Fruit fly (Drosophila melanogaster) whole organism, embryonic: ENCODE data around the gene CG14961.

Source experiments
- Adf1 ChIP-seq: fragments of 200-800 bp; sonication (Bioruptor generic); IDR thresholded peaks from 2 replicates; pipeline ENCODE4 v1.3.6; 2022; ENCODE audit warnings: missing biosample characterization, missing genetic modification characterization
- Antp ChIP-seq: fragments of 200-800 bp; sonication (Bioruptor generic); optimal IDR thresholded peaks from 3 replicates; lab custom pipeline; 2016; ENCODE audit warnings: missing biosample characterization, missing genetic modification characterization
- Atf6 ChIP-seq: fragments of 200-800 bp; sonication (Bioruptor generic); IDR thresholded peaks from 2 replicates; pipeline ENCODE4 v1.3.6; 2022; ENCODE audit warnings: missing biosample characterization, missing genetic modification characterization
- B-H1 ChIP-seq: fragments of 200-800 bp; sonication (Bioruptor generic); IDR thresholded peaks from 3 replicates; pipeline ENCODE4 v1.3.6; 2022; ENCODE audit warnings: missing biosample characterization, missing genetic modification characterization
- Bgb ChIP-seq: fragments of 200-800 bp; sonication (Bioruptor generic); IDR thresholded peaks from 2 replicates; pipeline ENCODE4 v1.3.6; 2022; ENCODE audit warnings: missing biosample characterization, missing genetic modification characterization; ENCODE audit not compliant: partially characterized antibody
- CG12219 ChIP-seq: fragments of 200-800 bp; sonication (Bioruptor generic); optimal IDR thresholded peaks from 3 replicates; lab custom pipeline; 2018; ENCODE audit warnings: missing biosample characterization, mild to moderate bottlenecking, missing genetic modification characterization
- CG14965 ChIP-seq: fragments of 200-800 bp; sonication (Bioruptor generic); optimal IDR thresholded peaks from 2 replicates; lab custom pipeline; 2016; ENCODE audit warnings: missing biosample characterization, missing genetic modification characterization, borderline replicate concordance
- CG15011 ChIP-seq: fragments of 200-800 bp; sonication (Bioruptor generic); optimal IDR thresholded peaks from 3 replicates; lab custom pipeline; 2018; ENCODE audit warnings: missing biosample characterization, mild to moderate bottlenecking, missing genetic modification characterization
- CG15073 ChIP-seq: fragments of 200-800 bp; sonication (Bioruptor generic); optimal IDR thresholded peaks from 2 replicates; lab custom pipeline; 2016; ENCODE audit warnings: missing biosample characterization, missing genetic modification characterization
- CG1603 ChIP-seq: fragments of 200-800 bp; sonication (Bioruptor generic); optimal IDR thresholded peaks from 2 replicates; lab custom pipeline; 2019; ENCODE audit warnings: missing biosample characterization, mild to moderate bottlenecking, missing genetic modification characterization, moderate library complexity
- CG1647 ChIP-seq: fragments of 200-800 bp; sonication (Bioruptor generic); optimal IDR thresholded peaks from 3 replicates; lab custom pipeline; 2016; ENCODE audit warnings: missing biosample characterization, missing genetic modification characterization
- CG17912 ChIP-seq: fragments of 200-800 bp; sonication (Bioruptor generic); optimal IDR thresholded peaks from 2 replicates; lab custom pipeline; 2018; ENCODE audit warnings: missing biosample characterization, mild to moderate bottlenecking, missing genetic modification characterization
- CG2712 ChIP-seq: fragments of 200-800 bp; optimal IDR thresholded peaks from 3 replicates; lab custom pipeline; 2019; ENCODE audit warnings: missing biosample characterization, mild to moderate bottlenecking, missing genetic modification characterization, moderate library complexity
- CG33213 ChIP-seq: fragments of 200-800 bp; sonication (Bioruptor generic); optimal IDR thresholded peaks from 3 replicates; lab custom pipeline; 2016; ENCODE audit warnings: missing biosample characterization, missing genetic modification characterization
- CG3407 ChIP-seq: fragments of 200-800 bp; sonication (Bioruptor generic); optimal IDR thresholded peaks from 2 replicates; lab custom pipeline; 2018; ENCODE audit warnings: missing biosample characterization, mild to moderate bottlenecking, missing genetic modification characterization
- CG34224 ChIP-seq: fragments of 200-800 bp; sonication (Bioruptor generic); IDR thresholded peaks from 3 replicates; pipeline ENCODE4 v1.3.6; 2022; ENCODE audit warnings: missing biosample characterization, missing genetic modification characterization; ENCODE audit not compliant: partially characterized antibody
- CG4854 ChIP-seq: fragments of 200-800 bp; sonication (Bioruptor generic); optimal IDR thresholded peaks from 2 replicates; lab custom pipeline; 2016; ENCODE audit warnings: missing biosample characterization, missing genetic modification characterization, inconsistent platforms
- CG6254 ChIP-seq: fragments of 200-800 bp; sonication (Bioruptor generic); optimal IDR thresholded peaks from 3 replicates; lab custom pipeline; 2017; ENCODE audit warnings: mild to moderate bottlenecking, missing biosample characterization, missing genetic modification reagents, missing genetic modification characterization
- CG7745 ChIP-seq: fragments of 200-800 bp; sonication (Bioruptor generic); optimal IDR thresholded peaks from 2 replicates; lab custom pipeline; 2018; ENCODE audit warnings: missing biosample characterization, mild to moderate bottlenecking, missing genetic modification characterization, moderate library complexity
- CG8765 ChIP-seq: fragments of 200-800 bp; sonication (Bioruptor generic); IDR thresholded peaks from 2 replicates; pipeline ENCODE4 v1.3.6; 2022; ENCODE audit warnings: missing biosample characterization, missing genetic modification characterization
- CG8944 ChIP-seq: fragments of 200-800 bp; sonication (Bioruptor generic); optimal IDR thresholded peaks from 3 replicates; lab custom pipeline; 2016; ENCODE audit warnings: missing biosample characterization, missing genetic modification characterization
- Dbx ChIP-seq: fragments of 200-800 bp; sonication (Bioruptor generic); IDR thresholded peaks from 3 replicates; pipeline ENCODE4 v1.3.6; 2022; ENCODE audit warnings: missing biosample characterization, missing genetic modification characterization
- Dip3 ChIP-seq: fragments of 200-800 bp; sonication (Bioruptor generic); optimal IDR thresholded peaks from 3 replicates; lab custom pipeline; 2016; ENCODE audit warnings: missing biosample characterization, missing genetic modification characterization
- Doc3 ChIP-seq: fragments of 200-800 bp; sonication (Bioruptor generic); IDR thresholded peaks from 3 replicates; pipeline ENCODE4 v1.3.6; 2022; ENCODE audit warnings: missing biosample characterization, missing genetic modification characterization; ENCODE audit not compliant: partially characterized antibody
- Eip74EF ChIP-seq, 2 experiments: fragments of 200-800 bp in 1 of 2; fragments of >200 bp in 1 of 2; sonication (Bioruptor generic) in 1 of 2; optimal IDR thresholded peaks; 2 replicates each; lab custom pipeline; 2017 to 2019; ENCODE audit warnings: missing biosample characterization in 2 of 2, missing genetic modification characterization in 2 of 2, mild to moderate bottlenecking in 1 of 2, moderate library complexity in 1 of 2
- Gug ChIP-seq: fragments of 200-800 bp; sonication (Bioruptor generic); IDR thresholded peaks from 4 replicates; pipeline ENCODE4 v1.3.6; 2022; ENCODE audit warnings: missing biosample characterization, missing genetic modification characterization
- Hr39 ChIP-seq: fragments of >200 bp; optimal IDR thresholded peaks from 2 replicates; lab custom pipeline; 2017
- NC2β ChIP-seq: fragments of 200-800 bp; sonication (Bioruptor generic); optimal IDR thresholded peaks from 2 replicates; lab custom pipeline; 2016; ENCODE audit warnings: missing biosample characterization, missing genetic modification characterization
- Rfx ChIP-seq: fragments of 200-800 bp; sonication (Bioruptor generic); IDR thresholded peaks from 2 replicates; pipeline ENCODE4 v1.3.6; 2022; ENCODE audit warnings: missing biosample characterization, missing genetic modification characterization
- Scr ChIP-seq: fragments of 200-800 bp; sonication (Bioruptor generic); IDR thresholded peaks from 2 replicates; pipeline ENCODE4 v1.3.6; 2022; ENCODE audit warnings: missing biosample characterization, missing genetic modification characterization; ENCODE audit not compliant: partially characterized antibody
- ab ChIP-seq: fragments of 200-800 bp; sonication (Bioruptor generic); optimal IDR thresholded peaks from 2 replicates; lab custom pipeline; 2016; ENCODE audit warnings: missing biosample characterization, missing genetic modification characterization
- ci ChIP-seq: fragments of 200-800 bp; sonication (Bioruptor generic); IDR thresholded peaks from 3 replicates; pipeline ENCODE4 v1.3.6; 2022; ENCODE audit warnings: missing biosample characterization, missing genetic modification characterization
- fd3F ChIP-seq: fragments of 200-800 bp; sonication (Bioruptor generic); optimal IDR thresholded peaks from 2 replicates; lab custom pipeline; 2018; ENCODE audit warnings: missing biosample characterization, mild to moderate bottlenecking, missing genetic modification characterization, moderate library complexity
- fru ChIP-seq: fragments of >200 bp; optimal IDR thresholded peaks from 2 replicates; lab custom pipeline; 2017
- hb ChIP-seq: fragments of 200-800 bp; sonication (Bioruptor generic); IDR thresholded peaks from 3 replicates; pipeline ENCODE4 v1.3.6; 2022; ENCODE audit warnings: missing biosample characterization, missing genetic modification characterization; ENCODE audit not compliant: partially characterized antibody
- knrl ChIP-seq: fragments of 200-800 bp; sonication (Bioruptor generic); IDR thresholded peaks from 3 replicates; pipeline ENCODE4 v1.3.6; 2022; ENCODE audit warnings: missing biosample characterization, missing genetic modification characterization; ENCODE audit not compliant: partially characterized antibody
- nerfin-2 ChIP-seq: fragments of 200-800 bp; sonication (Bioruptor generic); IDR thresholded peaks from 2 replicates; pipeline ENCODE4 v1.3.6; 2022; ENCODE audit warnings: missing biosample characterization, missing genetic modification characterization; ENCODE audit not compliant: partially characterized antibody
- nom ChIP-seq: fragments of 200-800 bp; sonication (Bioruptor generic); optimal IDR thresholded peaks from 2 replicates; lab custom pipeline; 2017; ENCODE audit warnings: missing biosample characterization, missing genetic modification characterization, mild to moderate bottlenecking, moderate library complexity, missing genetic modification reagents
- org-1 ChIP-seq: fragments of 200-800 bp; sonication (Bioruptor generic); optimal IDR thresholded peaks from 2 replicates; lab custom pipeline; 2017; ENCODE audit warnings: missing biosample characterization, missing genetic modification characterization
- pfk ChIP-seq: fragments of 200-800 bp; sonication (Bioruptor generic); optimal IDR thresholded peaks from 2 replicates; lab custom pipeline; 2018; ENCODE audit warnings: missing biosample characterization, mild to moderate bottlenecking, missing genetic modification characterization, moderate library complexity
- pnt ChIP-seq: fragments of 200-800 bp; sonication (Bioruptor generic); optimal IDR thresholded peaks from 3 replicates; lab custom pipeline; 2016; ENCODE audit warnings: missing biosample characterization, missing genetic modification characterization
- prd ChIP-seq, 3 experiments: fragments of >200 bp in 2 of 3; fragments of 200-800 bp in 1 of 3; sonication (Bioruptor generic) in 1 of 3; optimal IDR thresholded peaks in 2 of 3; IDR thresholded peaks in 1 of 3; 2 replicates in 2 of 3; 3 replicates in 1 of 3; pipeline versions ENCODE4 v1.3.6 to Lab custom; 2017 to 2022; ENCODE audit warnings: missing biosample characterization in 1 of 3, missing genetic modification characterization in 1 of 3
- repo ChIP-seq: fragments of 200-800 bp; sonication (Bioruptor generic); optimal IDR thresholded peaks from 2 replicates; lab custom pipeline; 2016; ENCODE audit warnings: missing biosample characterization, missing genetic modification characterization
- rib ChIP-seq: fragments of 200-800 bp; sonication (Bioruptor generic); IDR thresholded peaks from 2 replicates; pipeline ENCODE4 v1.3.6; 2022; ENCODE audit warnings: missing biosample characterization, missing genetic modification characterization
- sc ChIP-seq, 3 experiments: fragments of >200 bp in 2 of 3; fragments of 200-800 bp in 1 of 3; sonication (Bioruptor generic) in 1 of 3; optimal IDR thresholded peaks; 2 replicates in 2 of 3; 3 replicates in 1 of 3; lab custom pipeline; 2017; ENCODE audit warnings: mild to moderate bottlenecking in 1 of 3, missing biosample characterization in 1 of 3, missing genetic modification characterization in 1 of 3, missing genetic modification reagents in 1 of 3
- tup ChIP-seq: fragments of 200-800 bp; sonication (Bioruptor generic); optimal IDR thresholded peaks from 2 replicates; lab custom pipeline; 2016; ENCODE audit warnings: missing biosample characterization, mild to moderate bottlenecking, missing genetic modification characterization, moderate library complexity
- tx ChIP-seq: fragments of 200-800 bp; sonication (Bioruptor generic); optimal IDR thresholded peaks from 2 replicates; lab custom pipeline; 2016; ENCODE audit warnings: missing biosample characterization, missing genetic modification characterization
- unc-4 ChIP-seq: fragments of 200-800 bp; sonication (Bioruptor generic); IDR thresholded peaks from 2 replicates; pipeline ENCODE4 v1.3.6; 2022; ENCODE audit warnings: missing biosample characterization, missing genetic modification characterization; ENCODE audit not compliant: partially characterized antibody

Gene CG14961

dm6 chr3L:3288414-3288813, 41.4 kb upstream of the CG14961 start (continued):
- TF ChIP-seq unc-4 (GFP tag; lab: Robert Waterston, UW) (no peak), CG1603 (no peak), CG34224 (GFP tag; lab: Robert Waterston, UW) (no peak), knrl (GFP tag; lab: Robert Waterston, UW) (no peak), nerfin-2 (no peak), ci (GFP tag; lab: Robert Waterston, UW) (no peak; the same call in 2 of the 3 replicates), org-1 (GFP tag; lab: Kevin White, UChicago) (no peak), CG4854 (GFP tag; lab: Kevin White, UChicago) (no peak), CG7745 (tag; lab: Kevin White, UChicago) (no peak), repo (no peak), prd (optimal IDR thresholded peaks at IDR 0.05; lab: Kevin White, UChicago) (no peak), prd (GFP tag; IDR thresholded peaks at IDR 0.05; lab: Robert Waterston, UW) (peak; percentile 53; the same call in 2 of the 3 replicates), Dip3 (GFP tag; lab: Kevin White, UChicago) (no peak), Atf6 (GFP tag; lab: Robert Waterston, UW) (no peak), CG12219 (GFP tag; lab: Kevin White, UChicago) (no peak), CG2712 (tag; lab: Kevin White, UChicago) (peak; percentile 49), CG33213 (GFP tag; lab: Kevin White, UChicago) (peak; percentile 27), Rfx (GFP tag; lab: Robert Waterston, UW) (peak; percentile 83), pfk (GFP tag; lab: Kevin White, UChicago) (no peak), rib (GFP tag; lab: Robert Waterston, UW) (no peak), CG17912 (no peak), CG3407 (GFP tag; lab: Kevin White, UChicago) (no peak), CG6254 (GFP tag; lab: Kevin White, UChicago) (no peak), NC2β (GFP tag; lab: Kevin White, UChicago) (no peak), CG14965 (GFP tag; lab: Kevin White, UChicago) (no peak), tx (no peak), Eip74EF (GFP tag; optimal IDR thresholded peaks at IDR 0.05; lab: Kevin White, UChicago) (no peak), Bgb (GFP tag; lab: Robert Waterston, UW) (0 out of 2 replicates have a peak, but pooled peaks have one; percentile 33), Adf1 (GFP tag; lab: Robert Waterston, UW) (no peak), CG1647 (GFP tag; lab: Kevin White, UChicago) (no peak), hb (no peak), fd3F (GFP tag; lab: Kevin White, UChicago) (no peak), Doc3 (GFP tag; lab: Robert Waterston, UW) (no peak), CG8944 (no peak)
- TF ChIP-seq, all 482 proteins: peak for 83

DNA sequence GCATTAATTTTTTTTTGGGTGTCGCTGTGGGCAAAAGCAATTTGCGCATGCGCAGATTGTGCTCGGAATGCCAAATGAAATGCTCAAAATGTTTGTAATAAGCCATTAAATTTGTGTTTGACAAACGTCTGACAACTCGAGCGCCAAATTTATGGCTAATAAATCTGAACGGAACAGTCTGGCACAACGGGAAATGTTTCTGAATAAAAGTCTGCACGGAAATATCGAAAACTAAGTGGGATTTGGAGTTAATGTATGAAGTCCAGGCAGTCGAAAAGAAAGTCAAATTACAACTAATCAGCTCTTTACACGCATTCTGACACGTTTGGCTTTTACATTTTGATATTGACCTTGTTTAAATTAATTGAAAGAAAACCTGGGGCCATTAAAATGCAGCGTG, 38.7 kb upstream of the CG14961 start, which contains the start of gene CG12009:
TSS of gene CG12009 (plus strand) at position 301 of the 400 bp plus-strand sequence.
- TF ChIP-seq CG15073 (GFP tag; lab: Kevin White, UChicago) (no peak), Gug (GFP tag; lab: Robert Waterston, UW) (no peak), B-H1 (GFP tag; lab: Robert Waterston, UW) (no peak), CG15011 (GFP tag; lab: Kevin White, UChicago) (no peak), Antp (GFP tag; lab: Kevin White, UChicago) (no peak), nom (GFP tag; lab: Kevin White, UChicago) (no peak), CG8765 (no peak), sc (optimal IDR thresholded peaks at IDR 0.05; lab: Kevin White, UChicago) (no peak), sc (GFP tag; optimal IDR thresholded peaks at IDR 0.05; lab: Kevin White, UChicago) (no peak), fru (no peak), pnt (GFP tag; lab: Kevin White, UChicago) (no peak), tup (no peak), Dbx (no peak), Scr (GFP tag; lab: Robert Waterston, UW) (no peak), Hr39 (no peak), ab (GFP tag; lab: Kevin White, UChicago) (no peak)
